Worm (Caenorhabditis elegans) whole organism, early embryonic: ENCODE data around the gene C50H2.4.
A peak's percentile ranks its signal among the peaks of the same experiment; 100 is the strongest.

Experiments
- F13C5.2 ChIP-seq: sonication (generic microtip); optimal IDR thresholded peaks from 2 replicates; lab custom pipeline; 2017; ENCODE audit warnings: mild to moderate bottlenecking, missing genetic modification characterization, inconsistent platforms, missing compliant biosample characterization
- ama-1 ChIP-seq: fragments of 150-350 bp; optimal IDR thresholded peaks from 2 replicates; lab custom pipeline; 2014
- ceh-13 ChIP-seq: fragments of 200-800 bp; sonication (Bioruptor generic); optimal IDR thresholded peaks from 2 replicates; lab custom pipeline; 2018; ENCODE audit warnings: mild to moderate bottlenecking, missing genetic modification characterization, missing compliant biosample characterization
- ets-7 ChIP-seq: sonication (generic microtip); optimal IDR thresholded peaks from 2 replicates; lab custom pipeline; 2016; ENCODE audit warnings: missing genotype, missing genetic modification characterization, missing compliant biosample characterization
- flt-1 ChIP-seq: fragments of 200-800 bp; sonication (Bioruptor generic); IDR thresholded peaks from 2 replicates; pipeline ENCODE4 v1.3.6; 2022; ENCODE audit warnings: missing genetic modification characterization, missing compliant biosample characterization
- hmbx-1 ChIP-seq: sonication (generic microtip); optimal IDR thresholded peaks from 2 replicates; lab custom pipeline; 2016; ENCODE audit warnings: mild to moderate bottlenecking, missing genetic modification characterization, missing compliant biosample characterization
- hmg-4 ChIP-seq: fragments of 200-800 bp; sonication (Bioruptor generic); optimal IDR thresholded peaks from 2 replicates; lab custom pipeline; 2018; ENCODE audit warnings: mild to moderate bottlenecking, missing genetic modification characterization, missing compliant biosample characterization
- hnd-1 ChIP-seq: sonication (generic microtip); optimal IDR thresholded peaks from 2 replicates; lab custom pipeline; 2016; ENCODE audit warnings: missing genetic modification characterization, missing compliant biosample characterization
- scrt-1 ChIP-seq: fragments of 200-800 bp; sonication (Bioruptor generic); IDR thresholded peaks from 2 replicates; pipeline ENCODE4 v1.3.6; 2022; ENCODE audit warnings: missing genetic modification characterization, missing compliant biosample characterization
- sea-1 ChIP-seq: fragments of 200-800 bp; sonication (Bioruptor generic); conservative IDR thresholded peaks from 2 replicates; pipeline ENCODE4 v1.3.6; 2022; ENCODE audit warnings: missing genetic modification characterization, missing compliant biosample characterization
- tbx-11 ChIP-seq: fragments of 200-800 bp; sonication (Bioruptor generic); IDR thresholded peaks from 2 replicates; pipeline ENCODE4 v1.3.6; 2022; ENCODE audit warnings: missing genetic modification characterization, missing compliant biosample characterization
- tbx-37 ChIP-seq: fragments of 200-800 bp; sonication (Bioruptor generic); conservative IDR thresholded peaks from 2 replicates; pipeline ENCODE4 v1.3.6; 2022; ENCODE audit warnings: missing genetic modification reagents, missing genetic modification characterization, missing compliant biosample characterization
- tra-4 ChIP-seq: sonication (generic microtip); optimal IDR thresholded peaks from 2 replicates; lab custom pipeline; 2017; ENCODE audit warnings: missing genetic modification characterization, missing compliant biosample characterization

C50H2.4 gene

DNA sequence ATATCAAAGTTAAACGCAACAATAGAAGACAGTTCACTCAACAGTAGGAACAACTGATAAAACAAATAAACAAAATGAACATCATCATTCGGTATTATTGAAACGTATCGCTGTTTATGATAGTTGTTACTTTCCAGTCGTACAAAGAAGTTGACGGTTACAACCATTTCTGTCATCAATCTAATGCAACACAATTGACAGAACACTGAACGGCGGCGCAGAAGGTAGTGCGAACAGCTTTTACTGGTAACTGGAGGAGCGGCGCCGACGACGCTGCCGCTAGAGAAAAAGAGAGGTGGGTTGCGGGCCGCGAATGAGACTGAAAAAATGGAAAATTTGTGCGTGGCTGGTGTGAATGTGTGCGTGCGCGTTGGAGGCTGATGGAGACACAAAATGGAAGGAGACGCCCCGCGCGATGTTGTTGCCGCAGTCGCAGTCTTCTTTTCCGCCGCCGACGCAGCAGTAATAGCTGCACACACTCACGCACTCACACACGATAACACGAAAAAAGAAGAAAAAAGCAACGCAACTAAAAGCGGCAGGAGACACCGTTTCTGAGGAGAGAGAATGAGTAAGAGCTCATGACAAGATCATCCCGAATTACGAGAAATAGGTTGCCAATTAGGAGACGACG lies 47.5 kb downstream of the C50H2.4 start:
- TF ChIP-seq hmg-4 (GFP tag; lab: Kevin White, UChicago) = peak; percentile 31
- TF ChIP-seq scrt-1 = no peak
- no peak for TF ChIP-seq F13C5.2 (tag; lab: Kevin White, UChicago)
- TF ChIP-seq sea-1 (GFP tag; lab: Robert Waterston, UW) = no peak

DNA sequence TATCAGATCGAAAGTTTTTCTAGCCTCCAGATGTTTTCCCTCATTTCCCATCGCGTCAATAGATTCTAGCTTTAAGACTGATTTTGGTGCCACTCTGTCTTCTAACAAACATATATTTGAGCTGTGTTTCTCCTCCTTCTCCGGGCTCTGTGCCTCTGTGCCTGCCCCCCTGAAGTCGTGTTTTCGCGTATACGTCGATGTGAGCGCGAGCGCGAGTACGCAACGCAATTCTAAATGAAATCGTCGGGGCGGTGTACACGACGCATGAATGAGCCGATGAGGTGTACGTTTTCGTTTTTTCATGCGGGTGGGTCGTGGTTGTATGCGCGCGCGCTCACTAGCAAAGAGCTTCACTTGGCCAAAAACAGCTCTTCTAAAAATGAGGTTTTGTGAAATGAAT lies 49.1 kb downstream of the C50H2.4 start:
- TF ChIP-seq hnd-1 (tag; lab: Kevin White, UChicago) (no peak), tbx-11 (GFP tag; lab: Robert Waterston, UW) (no peak), hmg-4 (GFP tag; lab: Kevin White, UChicago) (no peak), tbx-37 (GFP tag; lab: Robert Waterston, UW) (no peak), scrt-1 (no peak), flt-1 (no peak), ceh-13 (GFP tag; lab: Kevin White, UChicago) (no peak), tra-4 (no peak), ama-1 (lab: Kevin White, UChicago) (no peak), hmbx-1 (no peak), ets-7 (no peak), sea-1 (GFP tag; lab: Robert Waterston, UW) (no peak), F13C5.2 (tag; lab: Kevin White, UChicago) (no peak)
